Fruit fly (Drosophila melanogaster) whole organism, prepupa: ENCODE results near the gene Lam.
A peak's percentile ranks its signal among the peaks of the same experiment; 100 is the strongest.

Source experiments
- CG10631 ChIP-seq: fragments of 200-800 bp; sonication (Bioruptor generic); optimal IDR thresholded peaks from 2 replicates; lab custom pipeline; 2016; ENCODE audit warnings: missing biosample characterization, missing genetic modification characterization
- CG10669 ChIP-seq: fragments of 200-800 bp; sonication (Bioruptor generic); optimal IDR thresholded peaks from 3 replicates; lab custom pipeline; 2018; ENCODE audit warnings: missing biosample characterization, mild to moderate bottlenecking, missing genetic modification characterization, moderate library complexity
- CG11294 ChIP-seq: fragments of 200-800 bp; sonication (Bioruptor generic); IDR thresholded peaks from 2 replicates; pipeline ENCODE4 v1.3.6; 2022; ENCODE audit warnings: missing biosample characterization, missing genetic modification characterization
- CG11762 ChIP-seq: fragments of 200-800 bp; sonication (Bioruptor generic); optimal IDR thresholded peaks from 3 replicates; lab custom pipeline; 2016; ENCODE audit warnings: missing biosample characterization, missing genetic modification characterization; ENCODE audit not compliant: insufficient read depth
- CG11902 ChIP-seq: fragments of 200-800 bp; sonication (Bioruptor generic); optimal IDR thresholded peaks from 3 replicates; lab custom pipeline; 2016; ENCODE audit warnings: missing biosample characterization, missing genetic modification characterization
- CG15336 ChIP-seq: fragments of 200-800 bp; sonication (Bioruptor generic); IDR thresholded peaks from 2 replicates; pipeline ENCODE4 v1.3.6; 2022; ENCODE audit warnings: missing biosample characterization, missing genetic modification characterization
- CG3032 ChIP-seq: fragments of 200-800 bp; optimal IDR thresholded peaks from 2 replicates; lab custom pipeline; 2019; ENCODE audit warnings: missing biosample characterization, mild to moderate bottlenecking, missing genetic modification characterization, moderate library complexity
- CG31627 ChIP-seq: fragments of 200-800 bp; sonication (Bioruptor generic); optimal IDR thresholded peaks from 3 replicates; lab custom pipeline; 2016; ENCODE audit warnings: missing biosample characterization, missing genetic modification characterization
- CG32006 ChIP-seq: fragments of 200-800 bp; sonication (Bioruptor generic); optimal IDR thresholded peaks from 3 replicates; lab custom pipeline; 2017; ENCODE audit warnings: missing biosample characterization, mild to moderate bottlenecking, missing genetic modification characterization
- CG3919 ChIP-seq: fragments of 200-800 bp; sonication (Bioruptor generic); optimal IDR thresholded peaks from 3 replicates; lab custom pipeline; 2016; ENCODE audit warnings: missing biosample characterization, missing genetic modification characterization
- CG4318 ChIP-seq: fragments of 200-800 bp; sonication (Bioruptor generic); optimal IDR thresholded peaks from 3 replicates; lab custom pipeline; 2017; ENCODE audit warnings: missing biosample characterization, mild to moderate bottlenecking, missing genetic modification characterization
- CG6163 ChIP-seq: fragments of 200-800 bp; sonication (Bioruptor generic); IDR thresholded peaks from 3 replicates; pipeline ENCODE4 v1.3.6; 2022; ENCODE audit warnings: missing biosample characterization, missing genetic modification characterization
- CG6276 ChIP-seq: fragments of 200-800 bp; sonication (Bioruptor generic); optimal IDR thresholded peaks from 2 replicates; lab custom pipeline; 2017; ENCODE audit warnings: missing biosample characterization, mild to moderate bottlenecking, missing genetic modification characterization
- CG6792 ChIP-seq: fragments of 200-800 bp; sonication (Bioruptor generic); optimal IDR thresholded peaks from 3 replicates; lab custom pipeline; 2016; ENCODE audit warnings: missing biosample characterization, missing genetic modification characterization
- CG6854 ChIP-seq: fragments of 200-800 bp; sonication (Bioruptor generic); optimal IDR thresholded peaks from 2 replicates; lab custom pipeline; 2017; ENCODE audit warnings: missing biosample characterization, mild to moderate bottlenecking, missing genetic modification characterization
- CG8119 ChIP-seq: fragments of 200-800 bp; sonication (Bioruptor generic); IDR thresholded peaks from 3 replicates; pipeline ENCODE4 v1.3.6; 2022; ENCODE audit warnings: missing biosample characterization, missing genetic modification characterization
- CG8319 ChIP-seq: fragments of 200-800 bp; sonication (Bioruptor generic); optimal IDR thresholded peaks from 3 replicates; lab custom pipeline; 2016; ENCODE audit warnings: missing biosample characterization, missing genetic modification characterization
- Eip75B ChIP-seq: fragments of 200-800 bp; sonication (Bioruptor generic); optimal IDR thresholded peaks from 3 replicates; lab custom pipeline; 2016; ENCODE audit warnings: missing biosample characterization, missing genetic modification characterization
- Ets96B ChIP-seq: fragments of 200-800 bp; optimal IDR thresholded peaks from 2 replicates; lab custom pipeline; 2019; ENCODE audit warnings: missing biosample characterization, mild to moderate bottlenecking, missing genetic modification characterization, moderate library complexity
- Gug ChIP-seq: fragments of 200-800 bp; sonication (Bioruptor generic); IDR thresholded peaks from 2 replicates; pipeline ENCODE4 v1.3.6; 2022; ENCODE audit warnings: missing biosample characterization, missing genetic modification characterization
- Hr38 ChIP-seq: sonication (Bioruptor generic); optimal IDR thresholded peaks from 2 replicates; lab custom pipeline; 2016; ENCODE audit warnings: missing biosample characterization, missing genetic modification characterization
- Hr39 ChIP-seq: fragments of 200-800 bp; sonication (Bioruptor generic); optimal IDR thresholded peaks from 2 replicates; lab custom pipeline; 2016; ENCODE audit warnings: missing biosample characterization, missing genetic modification characterization
- Hr4 ChIP-seq: fragments of 200-800 bp; sonication (Bioruptor generic); optimal IDR thresholded peaks from 3 replicates; lab custom pipeline; 2016; ENCODE audit warnings: missing biosample characterization, missing genetic modification characterization
- Lpt ChIP-seq: fragments of 200-800 bp; sonication (Bioruptor generic); optimal IDR thresholded peaks from 3 replicates; lab custom pipeline; 2016; ENCODE audit warnings: missing biosample characterization, missing genetic modification characterization
- OdsH ChIP-seq: fragments of 200-800 bp; sonication (Bioruptor generic); optimal IDR thresholded peaks from 3 replicates; lab custom pipeline; 2016; ENCODE audit warnings: missing biosample characterization, missing genetic modification characterization
- Smox ChIP-seq: fragments of 200-800 bp; sonication (Bioruptor generic); optimal IDR thresholded peaks from 3 replicates; lab custom pipeline; 2016; ENCODE audit warnings: missing biosample characterization, missing genetic modification characterization
- Sox102F ChIP-seq: fragments of 200-800 bp; sonication (Bioruptor generic); optimal IDR thresholded peaks from 2 replicates; lab custom pipeline; 2016; ENCODE audit warnings: missing biosample characterization, mild to moderate bottlenecking, missing genetic modification characterization
- Sox14 ChIP-seq: fragments of 200-800 bp; sonication (Bioruptor generic); optimal IDR thresholded peaks from 3 replicates; lab custom pipeline; 2016; ENCODE audit warnings: missing biosample characterization, missing genetic modification characterization
- Sox15 ChIP-seq: fragments of 200-800 bp; sonication (Bioruptor generic); optimal IDR thresholded peaks from 3 replicates; lab custom pipeline; 2016; ENCODE audit warnings: missing biosample characterization, missing genetic modification characterization
- achi ChIP-seq: fragments of 200-800 bp; sonication (Bioruptor generic); optimal IDR thresholded peaks from 3 replicates; lab custom pipeline; 2016; ENCODE audit warnings: missing biosample characterization, missing genetic modification characterization
- acj6 ChIP-seq: fragments of 200-800 bp; sonication (Bioruptor generic); optimal IDR thresholded peaks from 3 replicates; lab custom pipeline; 2016; ENCODE audit warnings: missing biosample characterization, missing genetic modification characterization
- cyc ChIP-seq: fragments of 200-800 bp; sonication (Bioruptor generic); optimal IDR thresholded peaks from 3 replicates; lab custom pipeline; 2016; ENCODE audit warnings: missing biosample characterization, missing genetic modification characterization
- dac ChIP-seq: fragments of 200-800 bp; sonication (Bioruptor generic); optimal IDR thresholded peaks from 2 replicates; lab custom pipeline; 2017; ENCODE audit warnings: missing biosample characterization, mild to moderate bottlenecking, missing genetic modification characterization
- dsx ChIP-seq: fragments of 200-800 bp; optimal IDR thresholded peaks from 3 replicates; lab custom pipeline; 2019; ENCODE audit warnings: missing biosample characterization, mild to moderate bottlenecking, missing genetic modification characterization, moderate library complexity; ENCODE audit not compliant: poor library complexity, severe bottlenecking
- eg ChIP-seq: fragments of 200-800 bp; sonication (Bioruptor generic); IDR thresholded peaks from 3 replicates; pipeline ENCODE4 v1.3.6; 2022; ENCODE audit warnings: missing biosample characterization, missing genetic modification characterization
- esn ChIP-seq: fragments of 200-800 bp; sonication (Bioruptor generic); optimal IDR thresholded peaks from 2 replicates; lab custom pipeline; 2016; ENCODE audit warnings: missing biosample characterization, mild to moderate bottlenecking, missing genetic modification characterization, moderate library complexity
- fd59A ChIP-seq: fragments of 200-800 bp; sonication (Bioruptor generic); optimal IDR thresholded peaks from 2 replicates; lab custom pipeline; 2017; ENCODE audit warnings: missing biosample characterization, mild to moderate bottlenecking, missing genetic modification characterization, missing genetic modification reagents
- fd85E ChIP-seq: fragments of 200-800 bp; sonication (Bioruptor generic); optimal IDR thresholded peaks from 3 replicates; lab custom pipeline; 2016; ENCODE audit warnings: missing biosample characterization, missing genetic modification characterization
- fkh ChIP-seq: fragments of 200-800 bp; sonication (Bioruptor generic); optimal IDR thresholded peaks from 3 replicates; lab custom pipeline; 2017; ENCODE audit warnings: missing biosample characterization, mild to moderate bottlenecking, missing genetic modification characterization, moderate library complexity
- lz ChIP-seq: fragments of 200-800 bp; sonication (Bioruptor generic); optimal IDR thresholded peaks from 3 replicates; lab custom pipeline; 2016; ENCODE audit warnings: missing biosample characterization, missing genetic modification characterization
- net ChIP-seq: fragments of 200-800 bp; sonication (Bioruptor generic); optimal IDR thresholded peaks from 3 replicates; lab custom pipeline; 2016; ENCODE audit warnings: missing biosample characterization, missing genetic modification characterization
- pdm3 ChIP-seq: fragments of 200-800 bp; sonication (Bioruptor generic); optimal IDR thresholded peaks from 3 replicates; lab custom pipeline; 2016; ENCODE audit warnings: missing biosample characterization, missing genetic modification characterization
- salr ChIP-seq, 2 experiments: fragments of 200-800 bp; sonication (Bioruptor generic); optimal IDR thresholded peaks; 3 replicates each; lab custom pipeline; 2016 to 2018; ENCODE audit warnings: missing biosample characterization in 2 of 2, missing genetic modification characterization in 2 of 2, mild to moderate bottlenecking in 1 of 2
- ss ChIP-seq, 2 experiments: fragments of 200-800 bp; sonication (Bioruptor generic); optimal IDR thresholded peaks; 2 replicates in 1 of 2; 3 replicates in 1 of 2; lab custom pipeline; 2017 to 2018; ENCODE audit warnings: mild to moderate bottlenecking in 2 of 2, missing biosample characterization in 2 of 2, missing genetic modification characterization in 2 of 2, moderate library complexity in 1 of 2
- svp ChIP-seq: fragments of 200-800 bp; sonication (Bioruptor generic); peaks from one replicate; lab custom pipeline; 2016; ENCODE audit warnings: missing biosample characterization, missing genetic modification characterization
- topi ChIP-seq: fragments of 200-800 bp; sonication (Bioruptor generic); optimal IDR thresholded peaks from 3 replicates; lab custom pipeline; 2016; ENCODE audit warnings: missing biosample characterization, missing genetic modification characterization
- vri ChIP-seq: fragments of 200-800 bp; sonication (Bioruptor generic); optimal IDR thresholded peaks from 3 replicates; lab custom pipeline; 2016; ENCODE audit warnings: missing biosample characterization, mild to moderate bottlenecking, missing genetic modification characterization

The Lam gene

DNA sequence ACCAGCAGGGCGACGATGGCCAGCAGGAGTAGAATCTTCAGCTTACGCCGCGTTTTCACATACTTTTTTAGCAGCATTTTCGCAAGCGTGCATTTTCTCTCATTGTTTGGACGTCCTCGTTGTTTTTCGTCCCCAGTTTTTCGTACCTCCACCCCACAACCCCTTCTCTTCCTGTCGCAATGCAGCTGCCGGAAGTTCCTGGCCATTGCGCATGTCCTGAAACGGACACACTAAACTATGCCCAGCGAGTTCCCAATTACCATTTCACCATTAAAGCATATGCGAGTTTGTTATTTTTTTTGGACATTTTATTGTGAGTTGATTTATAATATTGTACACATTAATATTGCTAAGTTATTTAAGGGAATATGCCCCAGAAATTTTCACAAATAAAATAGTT lies 3.2 kb upstream of the Lam start, which contains the start of gene CG14015:
TSS of gene CG14015 (minus strand) at position 163 of the 400 bp plus-strand sequence.
- TF ChIP-seq dsx (GFP tag; lab: Kevin White, UChicago): no peak
- TF ChIP-seq CG6792: no peak
- TF ChIP-seq esn (GFP tag; lab: Kevin White, UChicago): no peak
- TF ChIP-seq fkh: no peak
- TF ChIP-seq achi (GFP tag; lab: Kevin White, UChicago): no peak
- TF ChIP-seq CG32006 (GFP tag; lab: Kevin White, UChicago): no peak
- no peak for TF ChIP-seq Gug (GFP tag; lab: Robert Waterston, UW)
- TF ChIP-seq Eip75B: no peak
- no peak for TF ChIP-seq CG6276 (GFP tag; lab: Kevin White, UChicago)
- no peak for TF ChIP-seq CG6163
- TF ChIP-seq net (GFP tag; lab: Kevin White, UChicago): no peak
- TF ChIP-seq Hr38: no peak
- no peak for TF ChIP-seq CG8319 (GFP tag; lab: Kevin White, UChicago)
- TF ChIP-seq pdm3 (GFP tag; lab: Kevin White, UChicago): no peak
- TF ChIP-seq Sox15 (GFP tag; lab: Kevin White, UChicago): no peak
- TF ChIP-seq CG11762: no peak
- TF ChIP-seq fd59A: no peak
- no peak for TF ChIP-seq vri (GFP tag; lab: Kevin White, UChicago)

DNA sequence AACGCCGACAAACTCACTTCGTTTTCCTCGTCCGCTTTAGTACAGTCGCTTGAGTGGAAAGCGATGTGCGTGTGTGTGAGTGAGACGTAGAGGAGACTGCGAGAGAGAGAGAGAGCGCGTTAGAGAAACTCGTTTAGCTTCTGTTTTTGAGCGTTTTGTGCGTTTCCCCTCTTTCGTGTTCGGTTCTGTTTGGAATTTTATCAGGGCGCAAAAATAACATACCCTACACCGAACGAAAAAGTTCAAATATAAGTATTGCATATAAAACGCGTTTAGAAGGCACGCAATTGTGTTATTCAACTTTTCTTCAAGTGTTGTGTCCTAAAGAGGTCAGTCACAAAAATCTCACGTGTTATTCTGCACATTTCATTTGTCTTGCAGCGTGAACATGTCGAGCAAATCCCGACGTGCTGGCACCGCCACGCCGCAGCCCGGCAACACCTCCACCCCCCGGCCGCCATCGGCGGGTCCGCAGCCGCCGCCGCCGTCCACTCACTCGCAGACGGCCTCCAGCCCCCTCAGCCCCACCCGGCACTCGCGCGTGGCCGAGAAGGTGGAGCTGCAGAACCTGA lies 750 bp downstream of the Lam start:
- no peak for TF ChIP-seq Hr4
- TF ChIP-seq CG15336 (GFP tag; lab: Robert Waterston, UW): peak; percentile 65
- TF ChIP-seq Hr39 (GFP tag; lab: Kevin White, UChicago): peak; percentile 32
- TF ChIP-seq OdsH (GFP tag; lab: Kevin White, UChicago): no peak
- no peak for TF ChIP-seq salr (GFP tag; optimal IDR thresholded peaks at IDR 0.05; lab: Kevin White, UChicago)
- TF ChIP-seq CG10631 (GFP tag; lab: Kevin White, UChicago): no peak
- TF ChIP-seq lz (GFP tag; lab: Kevin White, UChicago): peak; percentile 28
- peak; percentile 27 for TF ChIP-seq Smox (GFP tag; lab: Kevin White, UChicago)
- peak; percentile 42 for TF ChIP-seq Lpt (GFP tag; lab: Kevin White, UChicago)
- no peak for TF ChIP-seq Sox14 (GFP tag; lab: Kevin White, UChicago)
- peak; percentile 64; the same call in 2 of the 3 replicates for TF ChIP-seq CG8119 (GFP tag; lab: Robert Waterston, UW)
- no peak for TF ChIP-seq fkh
- peak; percentile 54 for TF ChIP-seq svp (GFP tag; lab: Kevin White, UChicago)
- peak; percentile 51 for TF ChIP-seq Eip75B
- no peak for TF ChIP-seq CG32006 (GFP tag; lab: Kevin White, UChicago)
- no peak for TF ChIP-seq Sox102F (GFP tag; lab: Kevin White, UChicago)
- TF ChIP-seq Ets96B (tag; lab: Kevin White, UChicago): peak; percentile 11
- no peak for TF ChIP-seq CG4318 (GFP tag; lab: Kevin White, UChicago)
- TF ChIP-seq topi (GFP tag; lab: Kevin White, UChicago): peak; percentile 3
- no peak for TF ChIP-seq achi (GFP tag; lab: Kevin White, UChicago)
- TF ChIP-seq CG6163: peak; percentile 55; the same call in 1 of the 3 replicates
- peak; percentile 8 for TF ChIP-seq CG11762
- peak; percentile 29 for TF ChIP-seq pdm3 (GFP tag; lab: Kevin White, UChicago)
- TF ChIP-seq fd59A: no peak
- TF ChIP-seq fd85E (GFP tag; lab: Kevin White, UChicago): no peak
- TF ChIP-seq CG10669 (GFP tag; lab: Kevin White, UChicago): no peak
- TF ChIP-seq CG11902 (GFP tag; lab: Kevin White, UChicago): no peak
- no peak for TF ChIP-seq Sox15 (GFP tag; lab: Kevin White, UChicago)
- TF ChIP-seq Hr38: no peak
- no peak for TF ChIP-seq dsx (GFP tag; lab: Kevin White, UChicago)
- peak; percentile 33 for TF ChIP-seq cyc (GFP tag; lab: Kevin White, UChicago)
- TF ChIP-seq CG6792: peak; percentile 21
- TF ChIP-seq Gug (GFP tag; lab: Robert Waterston, UW): peak; percentile 34; the same call in 1 of the 2 replicates
- 0 out of 2 replicates have a peak, but pooled peaks have one; percentile 20 for TF ChIP-seq CG11294 (GFP tag; lab: Robert Waterston, UW)
- peak; percentile 2 for TF ChIP-seq CG3032
- peak; percentile 76 for TF ChIP-seq eg
- no peak for TF ChIP-seq CG3919 (GFP tag; lab: Kevin White, UChicago)
- TF ChIP-seq acj6: no peak
- TF ChIP-seq dac (GFP tag; lab: Kevin White, UChicago): peak; percentile 17
- TF ChIP-seq CG31627 (GFP tag; lab: Kevin White, UChicago): peak; percentile 13
- no peak for TF ChIP-seq CG8319 (GFP tag; lab: Kevin White, UChicago)
- TF ChIP-seq ss (GFP tag; optimal IDR thresholded peaks at IDR 0.05; lab: Kevin White, UChicago): peak in 1 of 2 experiments; percentile 43
- TF ChIP-seq net (GFP tag; lab: Kevin White, UChicago): no peak
- TF ChIP-seq CG6276 (GFP tag; lab: Kevin White, UChicago): no peak
- TF ChIP-seq CG6854 (GFP tag; lab: Kevin White, UChicago): no peak
